Worm (Caenorhabditis elegans): Measurements from ENCODE around the gene H04D03.6.

The H04D03.6 gene

DNA sequence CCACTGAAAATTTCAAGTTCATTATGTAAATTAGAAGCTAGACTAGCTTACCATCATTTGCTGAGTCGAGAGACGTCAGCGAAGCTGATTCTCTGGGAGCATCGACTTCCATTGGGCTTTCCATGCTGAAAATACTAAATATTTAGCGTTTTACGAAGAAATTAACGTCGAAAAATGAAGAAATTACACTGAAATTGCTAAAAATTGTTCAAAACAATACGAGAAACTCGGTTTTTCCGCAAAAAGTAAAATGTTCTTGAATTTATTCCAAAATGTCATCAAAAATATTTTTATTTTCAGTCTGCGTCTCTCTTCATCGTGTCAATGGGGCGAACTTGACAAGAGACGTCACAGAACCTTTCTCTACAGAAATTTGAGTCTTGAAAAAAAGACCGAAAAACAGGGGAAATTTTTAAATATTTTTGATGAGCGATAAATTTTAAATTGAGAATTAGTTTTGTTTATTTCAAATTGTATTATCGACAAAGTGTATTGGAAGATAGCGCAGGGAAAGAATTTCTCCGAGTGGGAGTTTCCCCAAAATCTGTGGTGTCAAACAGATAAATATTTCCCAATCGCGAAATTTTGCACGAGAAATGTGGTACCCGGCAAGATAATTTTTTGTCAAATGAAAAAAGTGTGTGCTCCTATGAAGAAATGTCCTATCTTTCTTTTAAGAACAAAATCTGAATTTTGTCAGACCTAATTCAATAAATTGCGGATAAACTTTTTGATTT, 21.9 kb upstream of the H04D03.6 start, which contains the start of gene ecps-1 (continued):
- TF ChIP-seq hlh-11 (tag; optimal IDR thresholded peaks at IDR 0.05): peak; percentile 70
- TF ChIP-seq ztf-11 (tag; optimal IDR thresholded peaks at IDR 0.05): no peak
- peak; percentile 67 for TF ChIP-seq F49E8.2 (tag; optimal IDR thresholded peaks at IDR 0.05; ENCODE audit: borderline replicate concordance)
- TF ChIP-seq F10B5.3 (tag; optimal IDR thresholded peaks at IDR 0.05): no peak
- TF ChIP-seq ces-1 (GFP tag; optimal IDR thresholded peaks at IDR 0.05): peak; percentile 7
- no peak for TF ChIP-seq lim-7 (GFP tag; IDR thresholded peaks at IDR 0.05)
- no peak for TF ChIP-seq zip-11 (GFP tag; IDR thresholded peaks at IDR 0.05)
- TF ChIP-seq nhr-42 (GFP tag; IDR thresholded peaks at IDR 0.05): peak; percentile 78
- no peak for TF ChIP-seq F26F4.8 (GFP tag; conservative IDR thresholded peaks at IDR 0.05)
- TF ChIP-seq lin-1 (GFP tag; IDR thresholded peaks at IDR 0.05): peak; percentile 34; the same call in 1 of the 2 replicates
- no peak for TF ChIP-seq egl-43 (GFP tag; IDR thresholded peaks at IDR 0.05)
- no peak for TF ChIP-seq nhr-102 (tag; optimal IDR thresholded peaks at IDR 0.05)
- no peak for TF ChIP-seq mxl-2 (GFP tag; conservative IDR thresholded peaks at IDR 0.05)
- TF ChIP-seq fos-1 (tag; optimal IDR thresholded peaks at IDR 0.05): peak; percentile 12
- TF ChIP-seq mdt-29 (GFP tag; IDR thresholded peaks at IDR 0.05): peak; percentile 64
- TF ChIP-seq php-3 (GFP tag; IDR thresholded peaks at IDR 0.05): 0 out of 2 replicates have a peak, but pooled peaks have one; percentile 32
- no peak for TF ChIP-seq spr-3 (GFP tag; optimal IDR thresholded peaks at IDR 0.05)
- peak; percentile 85 for TF ChIP-seq madf-9 (GFP tag; conservative IDR thresholded peaks at IDR 0.05)
- peak; percentile 60 for TF ChIP-seq T26A8.4 (GFP tag; IDR thresholded peaks at IDR 0.05)
- TF ChIP-seq zfp-3 (GFP tag; conservative IDR thresholded peaks at IDR 0.05): 0 out of 2 replicates have a peak, but pooled peaks have one; percentile 66

DNA sequence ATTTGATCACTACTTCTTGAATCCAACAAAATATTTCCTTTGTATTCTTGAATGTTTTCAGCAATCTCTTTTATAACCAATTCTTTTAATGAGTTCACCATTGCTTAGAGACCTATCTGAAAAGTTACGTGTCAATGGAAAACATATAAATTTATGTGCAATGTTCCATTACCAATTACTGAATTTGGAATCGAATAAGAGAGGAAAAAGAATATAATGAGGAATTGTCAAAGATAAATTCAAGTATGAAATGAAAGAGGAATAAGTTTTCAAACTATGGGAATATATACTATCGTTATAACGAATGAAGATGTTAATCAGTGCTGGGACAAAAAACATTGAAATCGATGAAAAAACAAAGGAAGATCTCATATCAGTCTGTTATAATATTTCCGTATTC, 12.3 kb upstream of the H04D03.6 start, which contains the start of gene H04D03.4:
Gene H04D03.4 (minus strand): TSS at position 101 of the 400 bp plus-strand sequence.
- TF ChIP-seq ztf-11 (tag; optimal IDR thresholded peaks at IDR 0.05): no peak
- TF ChIP-seq ces-1 (GFP tag; optimal IDR thresholded peaks at IDR 0.05): no peak
- no peak for TF ChIP-seq D1046.2 (GFP tag; IDR thresholded peaks at IDR 0.05)
- no peak for TF ChIP-seq nhr-77 (tag; optimal IDR thresholded peaks at IDR 0.05)
- TF ChIP-seq nhr-42 (GFP tag; IDR thresholded peaks at IDR 0.05): no peak
- no peak for TF ChIP-seq ZK546.5 (tag; optimal IDR thresholded peaks at IDR 0.05)
- no peak for TF ChIP-seq mes-2 (tag; optimal IDR thresholded peaks at IDR 0.05; ENCODE audit: poor library complexity, severe bottlenecking)
- TF ChIP-seq dmd-8 (GFP tag; IDR thresholded peaks at IDR 0.05): no peak
- TF ChIP-seq lim-7 (GFP tag; IDR thresholded peaks at IDR 0.05): no peak
- TF ChIP-seq php-3 (GFP tag; IDR thresholded peaks at IDR 0.05): no peak
- TF ChIP-seq aha-1 (tag): no peak
- TF ChIP-seq ceh-44 (GFP tag; IDR thresholded peaks at IDR 0.05): no peak
- no peak for TF ChIP-seq zip-2 (tag; optimal IDR thresholded peaks at IDR 0.05)

DNA sequence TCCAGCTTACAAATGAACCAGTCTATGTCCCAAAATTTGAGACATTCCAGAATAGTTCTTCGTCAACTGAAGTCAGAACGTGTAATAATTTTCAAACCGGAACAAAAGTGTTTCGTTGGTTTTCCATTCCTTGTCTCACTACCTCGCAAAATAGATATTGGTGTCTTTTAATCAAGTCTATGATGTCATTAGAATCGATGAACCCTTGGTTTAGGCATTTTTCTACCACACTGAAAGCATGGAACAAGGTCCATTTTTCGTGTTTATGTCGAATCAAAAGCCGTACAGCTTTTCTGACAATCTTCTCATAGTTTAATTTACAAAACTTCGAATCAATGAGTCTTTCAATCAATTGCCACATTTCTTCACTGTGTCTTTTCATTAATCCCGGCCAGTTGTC, 8.1 kb upstream of the H04D03.6 start, which contains the start of gene H04D03.7:
Gene H04D03.7 (minus strand): TSS at position 101 of the 400 bp plus-strand sequence.
- TF ChIP-seq fos-1 (tag; optimal IDR thresholded peaks at IDR 0.05) (no peak), nhr-28 (tag; optimal IDR thresholded peaks at IDR 0.05) (no peak), fkh-10 (GFP tag; optimal IDR thresholded peaks at IDR 0.05) (no peak), lin-13 (GFP tag; optimal IDR thresholded peaks at IDR 0.05) (no peak), F26F4.8 (GFP tag; conservative IDR thresholded peaks at IDR 0.05) (no peak), ceh-62 (tag; optimal IDR thresholded peaks at IDR 0.05) (no peak), nhr-41 (GFP tag; IDR thresholded peaks at IDR 0.05) (no peak), lin-15B (tag; optimal IDR thresholded peaks at IDR 0.05) (no peak), dmd-8 (GFP tag; IDR thresholded peaks at IDR 0.05) (no peak), tra-1 (GFP tag; IDR thresholded peaks at IDR 0.05) (no peak), ceh-32 (tag; optimal IDR thresholded peaks at IDR 0.05; ENCODE audit: poor library complexity) (no peak)

All from whole organism, L4 larva.